Worm (Caenorhabditis elegans): ENCODE data around the gene F53A9.9.

DNA sequence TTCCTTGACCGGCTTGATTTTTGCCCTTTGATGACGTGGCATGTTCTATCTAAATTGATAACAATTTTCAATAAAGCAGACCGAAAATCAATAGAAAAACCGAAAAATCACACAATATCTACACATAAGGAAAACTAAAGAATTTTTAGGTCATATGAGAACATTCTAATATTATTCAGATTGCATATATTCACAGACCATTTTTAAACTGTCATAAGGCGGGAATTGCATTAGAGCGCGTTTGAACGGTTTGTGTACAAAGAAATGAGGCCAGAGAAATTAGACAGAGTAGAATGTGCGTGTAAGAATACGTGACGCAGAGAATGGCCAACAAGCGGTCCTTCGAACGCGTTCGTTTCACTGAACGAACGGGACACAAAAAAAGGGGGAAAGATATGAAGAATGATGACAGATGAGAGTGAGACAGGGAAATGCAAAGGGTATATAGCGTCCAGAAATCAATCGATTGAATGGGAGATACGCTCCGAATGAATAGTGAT is 16.5 kb upstream of the F53A9.9 start, which contains the start of gene M02D8.3:
- TF ChIP-seq skn-1 (tag; optimal IDR thresholded peaks at IDR 0.05): no peak
- no peak for TF ChIP-seq F49E8.2 (tag; optimal IDR thresholded peaks at IDR 0.05; ENCODE audit: borderline replicate concordance)
- TF ChIP-seq mdl-1 (tag; optimal IDR thresholded peaks at IDR 0.05): peak in 1 of 2 experiments; percentile 77
- no peak; the same call in none of the 2 replicates for TF ChIP-seq lin-38 (GFP tag; IDR thresholded peaks at IDR 0.05)
- no peak for TF ChIP-seq F10B5.3 (tag; optimal IDR thresholded peaks at IDR 0.05)
- TF ChIP-seq F44E2.7 (GFP tag; IDR thresholded peaks at IDR 0.05): no peak
- no peak for TF ChIP-seq nhr-11 (tag; optimal IDR thresholded peaks at IDR 0.05)
- no peak for TF ChIP-seq unc-130 (GFP tag; optimal IDR thresholded peaks at IDR 0.05)
- TF ChIP-seq arid-1 (GFP tag; conservative IDR thresholded peaks at IDR 0.05): 0 out of 2 replicates have a peak, but pooled peaks have one; percentile 6
- no peak for TF ChIP-seq R02D3.7 (tag; optimal IDR thresholded peaks at IDR 0.05)

Data from whole organism, L4 larva.